Fruit fly (Drosophila melanogaster) whole organism, prepupa: Measurements from ENCODE around the gene CG8679.

Experiments used
- CG10631 ChIP-seq: fragments of 200-800 bp; sonication (Bioruptor generic); optimal IDR thresholded peaks from 2 replicates; lab custom pipeline; 2016; ENCODE audit warnings: missing biosample characterization, missing genetic modification characterization
- CG10669 ChIP-seq: fragments of 200-800 bp; sonication (Bioruptor generic); optimal IDR thresholded peaks from 3 replicates; lab custom pipeline; 2018; ENCODE audit warnings: missing biosample characterization, mild to moderate bottlenecking, missing genetic modification characterization, moderate library complexity
- CG11294 ChIP-seq: fragments of 200-800 bp; sonication (Bioruptor generic); IDR thresholded peaks from 2 replicates; pipeline ENCODE4 v1.3.6; 2022; ENCODE audit warnings: missing biosample characterization, missing genetic modification characterization
- CG11902 ChIP-seq: fragments of 200-800 bp; sonication (Bioruptor generic); optimal IDR thresholded peaks from 3 replicates; lab custom pipeline; 2016; ENCODE audit warnings: missing biosample characterization, missing genetic modification characterization
- CG15336 ChIP-seq: fragments of 200-800 bp; sonication (Bioruptor generic); IDR thresholded peaks from 2 replicates; pipeline ENCODE4 v1.3.6; 2022; ENCODE audit warnings: missing biosample characterization, missing genetic modification characterization
- CG1621 ChIP-seq: fragments of 200-800 bp; sonication (Bioruptor generic); optimal IDR thresholded peaks from 3 replicates; lab custom pipeline; 2018; ENCODE audit warnings: missing biosample characterization, mild to moderate bottlenecking, missing genetic modification characterization
- CG16779 ChIP-seq: fragments of 200-800 bp; sonication (Bioruptor generic); optimal IDR thresholded peaks from 3 replicates; lab custom pipeline; 2017; ENCODE audit warnings: missing biosample characterization, mild to moderate bottlenecking, missing genetic modification characterization
- CG3032 ChIP-seq: fragments of 200-800 bp; optimal IDR thresholded peaks from 2 replicates; lab custom pipeline; 2019; ENCODE audit warnings: missing biosample characterization, mild to moderate bottlenecking, missing genetic modification characterization, moderate library complexity
- CG31627 ChIP-seq: fragments of 200-800 bp; sonication (Bioruptor generic); optimal IDR thresholded peaks from 3 replicates; lab custom pipeline; 2016; ENCODE audit warnings: missing biosample characterization, missing genetic modification characterization
- CG32006 ChIP-seq: fragments of 200-800 bp; sonication (Bioruptor generic); optimal IDR thresholded peaks from 3 replicates; lab custom pipeline; 2017; ENCODE audit warnings: missing biosample characterization, mild to moderate bottlenecking, missing genetic modification characterization
- CG3919 ChIP-seq: fragments of 200-800 bp; sonication (Bioruptor generic); optimal IDR thresholded peaks from 3 replicates; lab custom pipeline; 2016; ENCODE audit warnings: missing biosample characterization, missing genetic modification characterization
- CG6163 ChIP-seq: fragments of 200-800 bp; sonication (Bioruptor generic); IDR thresholded peaks from 3 replicates; pipeline ENCODE4 v1.3.6; 2022; ENCODE audit warnings: missing biosample characterization, missing genetic modification characterization
- CG6808 ChIP-seq: fragments of 200-800 bp; sonication (Bioruptor generic); optimal IDR thresholded peaks from 3 replicates; lab custom pipeline; 2017; ENCODE audit warnings: missing biosample characterization, missing genetic modification characterization, mild to moderate bottlenecking, moderate library complexity, missing genetic modification reagents
- CG6854 ChIP-seq: fragments of 200-800 bp; sonication (Bioruptor generic); optimal IDR thresholded peaks from 2 replicates; lab custom pipeline; 2017; ENCODE audit warnings: missing biosample characterization, mild to moderate bottlenecking, missing genetic modification characterization
- CG8119 ChIP-seq: fragments of 200-800 bp; sonication (Bioruptor generic); IDR thresholded peaks from 3 replicates; pipeline ENCODE4 v1.3.6; 2022; ENCODE audit warnings: missing biosample characterization, missing genetic modification characterization
- CG9139 ChIP-seq: fragments of 200-800 bp; sonication (Bioruptor generic); optimal IDR thresholded peaks from 3 replicates; lab custom pipeline; 2017; ENCODE audit warnings: missing biosample characterization, mild to moderate bottlenecking, missing genetic modification characterization
- Eip75B ChIP-seq: fragments of 200-800 bp; sonication (Bioruptor generic); optimal IDR thresholded peaks from 3 replicates; lab custom pipeline; 2016; ENCODE audit warnings: missing biosample characterization, missing genetic modification characterization
- Eip78C ChIP-seq: fragments of 200-800 bp; sonication (Bioruptor generic); peaks from one replicate; lab custom pipeline; 2016; ENCODE audit warnings: missing biosample characterization, missing genetic modification characterization
- Ets21C ChIP-seq: fragments of 200-800 bp; sonication (Bioruptor generic); optimal IDR thresholded peaks from 3 replicates; lab custom pipeline; 2016; ENCODE audit warnings: missing biosample characterization, missing genetic modification characterization
- Hr39 ChIP-seq: fragments of 200-800 bp; sonication (Bioruptor generic); optimal IDR thresholded peaks from 2 replicates; lab custom pipeline; 2016; ENCODE audit warnings: missing biosample characterization, missing genetic modification characterization
- Hr4 ChIP-seq: fragments of 200-800 bp; sonication (Bioruptor generic); optimal IDR thresholded peaks from 3 replicates; lab custom pipeline; 2016; ENCODE audit warnings: missing biosample characterization, missing genetic modification characterization
- Lpt ChIP-seq: fragments of 200-800 bp; sonication (Bioruptor generic); optimal IDR thresholded peaks from 3 replicates; lab custom pipeline; 2016; ENCODE audit warnings: missing biosample characterization, missing genetic modification characterization
- Met ChIP-seq: fragments of 200-800 bp; sonication (Bioruptor generic); optimal IDR thresholded peaks from 3 replicates; lab custom pipeline; 2016; ENCODE audit warnings: missing biosample characterization, missing genetic modification characterization
- Smox ChIP-seq: fragments of 200-800 bp; sonication (Bioruptor generic); optimal IDR thresholded peaks from 3 replicates; lab custom pipeline; 2016; ENCODE audit warnings: missing biosample characterization, missing genetic modification characterization
- Sox14 ChIP-seq: fragments of 200-800 bp; sonication (Bioruptor generic); optimal IDR thresholded peaks from 3 replicates; lab custom pipeline; 2016; ENCODE audit warnings: missing biosample characterization, missing genetic modification characterization
- Sox15 ChIP-seq: fragments of 200-800 bp; sonication (Bioruptor generic); optimal IDR thresholded peaks from 3 replicates; lab custom pipeline; 2016; ENCODE audit warnings: missing biosample characterization, missing genetic modification characterization
- achi ChIP-seq: fragments of 200-800 bp; sonication (Bioruptor generic); optimal IDR thresholded peaks from 3 replicates; lab custom pipeline; 2016; ENCODE audit warnings: missing biosample characterization, missing genetic modification characterization
- acj6 ChIP-seq: fragments of 200-800 bp; sonication (Bioruptor generic); optimal IDR thresholded peaks from 3 replicates; lab custom pipeline; 2016; ENCODE audit warnings: missing biosample characterization, missing genetic modification characterization
- cyc ChIP-seq: fragments of 200-800 bp; sonication (Bioruptor generic); optimal IDR thresholded peaks from 3 replicates; lab custom pipeline; 2016; ENCODE audit warnings: missing biosample characterization, missing genetic modification characterization
- dac ChIP-seq: fragments of 200-800 bp; sonication (Bioruptor generic); optimal IDR thresholded peaks from 2 replicates; lab custom pipeline; 2017; ENCODE audit warnings: missing biosample characterization, mild to moderate bottlenecking, missing genetic modification characterization
- lz ChIP-seq: fragments of 200-800 bp; sonication (Bioruptor generic); optimal IDR thresholded peaks from 3 replicates; lab custom pipeline; 2016; ENCODE audit warnings: missing biosample characterization, missing genetic modification characterization
- net ChIP-seq: fragments of 200-800 bp; sonication (Bioruptor generic); optimal IDR thresholded peaks from 3 replicates; lab custom pipeline; 2016; ENCODE audit warnings: missing biosample characterization, missing genetic modification characterization
- pdm3 ChIP-seq: fragments of 200-800 bp; sonication (Bioruptor generic); optimal IDR thresholded peaks from 3 replicates; lab custom pipeline; 2016; ENCODE audit warnings: missing biosample characterization, missing genetic modification characterization
- salr ChIP-seq, 2 experiments: fragments of 200-800 bp; sonication (Bioruptor generic); optimal IDR thresholded peaks; 3 replicates each; lab custom pipeline; 2016 to 2018; ENCODE audit warnings: missing biosample characterization in 2 of 2, missing genetic modification characterization in 2 of 2, mild to moderate bottlenecking in 1 of 2
- spab ChIP-seq: fragments of 200-800 bp; sonication (Bioruptor generic); optimal IDR thresholded peaks from 2 replicates; lab custom pipeline; 2017; ENCODE audit warnings: missing biosample characterization, mild to moderate bottlenecking, missing genetic modification characterization, missing genetic modification reagents
- ss ChIP-seq, 2 experiments: fragments of 200-800 bp; sonication (Bioruptor generic); optimal IDR thresholded peaks; 2 replicates in 1 of 2; 3 replicates in 1 of 2; lab custom pipeline; 2017 to 2018; ENCODE audit warnings: mild to moderate bottlenecking in 2 of 2, missing biosample characterization in 2 of 2, missing genetic modification characterization in 2 of 2, moderate library complexity in 1 of 2
- svp ChIP-seq: fragments of 200-800 bp; sonication (Bioruptor generic); peaks from one replicate; lab custom pipeline; 2016; ENCODE audit warnings: missing biosample characterization, missing genetic modification characterization
- topi ChIP-seq: fragments of 200-800 bp; sonication (Bioruptor generic); optimal IDR thresholded peaks from 3 replicates; lab custom pipeline; 2016; ENCODE audit warnings: missing biosample characterization, missing genetic modification characterization
- vri ChIP-seq: fragments of 200-800 bp; sonication (Bioruptor generic); optimal IDR thresholded peaks from 3 replicates; lab custom pipeline; 2016; ENCODE audit warnings: missing biosample characterization, mild to moderate bottlenecking, missing genetic modification characterization

CG8679 gene

dm6 chr2L:21246687-21247086 is 28.3 kb upstream of the CG8679 start (continued):
- TF ChIP-seq Sox15: no peak
- TF ChIP-seq CG9139: no peak
- no peak for TF ChIP-seq CG31627 (GFP tag; lab: Kevin White, UChicago)
- peak; percentile 40 for TF ChIP-seq achi
- no peak for TF ChIP-seq Smox (GFP tag; lab: Kevin White, UChicago)

- no peak for TF ChIP-seq Lpt (GFP tag; lab: Kevin White, UChicago)
- TF ChIP-seq CG3919 (GFP tag; lab: Kevin White, UChicago): peak; percentile 31
- peak; percentile 42; the same call in 2 of the 3 replicates for TF ChIP-seq CG6163 (GFP tag; lab: Robert Waterston, UW)
- peak; percentile 37 for TF ChIP-seq CG1621
- no peak for TF ChIP-seq CG9139
- no peak for TF ChIP-seq acj6 (GFP tag; lab: Kevin White, UChicago)
- TF ChIP-seq ss (GFP tag; optimal IDR thresholded peaks at IDR 0.05; lab: Kevin White, UChicago): peak in 1 of 2 experiments; percentile 85
- no peak for TF ChIP-seq CG11294 (GFP tag; lab: Robert Waterston, UW)
- TF ChIP-seq Eip75B (GFP tag; lab: Kevin White, UChicago): peak; percentile 21
- no peak for TF ChIP-seq CG3032 (tag; lab: Kevin White, UChicago)
- TF ChIP-seq dac (GFP tag; lab: Kevin White, UChicago): no peak
- TF ChIP-seq CG8119 (GFP tag; lab: Robert Waterston, UW): 0 out of 3 replicates have a peak, but pooled peaks have one; percentile 16
- TF ChIP-seq Eip78C: peak; percentile 43
- 0 out of 2 replicates have a peak, but pooled peaks have one; percentile 17 for TF ChIP-seq CG15336 (GFP tag; lab: Robert Waterston, UW)
- TF ChIP-seq cyc (GFP tag; lab: Kevin White, UChicago): no peak
Observed at dm6 chr2L:21245093-21245736, 26.9 kb upstream of the CG8679 start.

- TF ChIP-seq Lpt (GFP tag; lab: Kevin White, UChicago) (peak; percentile 58), Eip75B (GFP tag; lab: Kevin White, UChicago) (peak; percentile 64), CG1621 (peak; percentile 60), vri (GFP tag; lab: Kevin White, UChicago) (peak; percentile 20), CG6854 (peak; percentile 62), ss (GFP tag; optimal IDR thresholded peaks at IDR 0.05; lab: Kevin White, UChicago) (peak in 1 of 2 experiments; percentile 39), Sox15 (no peak), Sox14 (peak; percentile 37), Eip78C (peak; percentile 69), svp (GFP tag; lab: Kevin White, UChicago) (peak; percentile 97), net (GFP tag; lab: Kevin White, UChicago) (no peak), CG3032 (tag; lab: Kevin White, UChicago) (no peak), Hr39 (GFP tag; lab: Kevin White, UChicago) (peak; percentile 72)
Observed at dm6 chr2L:21243964-21244466, 25.7 kb upstream of the CG8679 start.

dm6 chr2L:21242369-21242768 is 24.0 kb upstream of the CG8679 start:
- TF ChIP-seq Eip78C (peak; percentile 12), net (GFP tag; lab: Kevin White, UChicago) (no peak)

DNA sequence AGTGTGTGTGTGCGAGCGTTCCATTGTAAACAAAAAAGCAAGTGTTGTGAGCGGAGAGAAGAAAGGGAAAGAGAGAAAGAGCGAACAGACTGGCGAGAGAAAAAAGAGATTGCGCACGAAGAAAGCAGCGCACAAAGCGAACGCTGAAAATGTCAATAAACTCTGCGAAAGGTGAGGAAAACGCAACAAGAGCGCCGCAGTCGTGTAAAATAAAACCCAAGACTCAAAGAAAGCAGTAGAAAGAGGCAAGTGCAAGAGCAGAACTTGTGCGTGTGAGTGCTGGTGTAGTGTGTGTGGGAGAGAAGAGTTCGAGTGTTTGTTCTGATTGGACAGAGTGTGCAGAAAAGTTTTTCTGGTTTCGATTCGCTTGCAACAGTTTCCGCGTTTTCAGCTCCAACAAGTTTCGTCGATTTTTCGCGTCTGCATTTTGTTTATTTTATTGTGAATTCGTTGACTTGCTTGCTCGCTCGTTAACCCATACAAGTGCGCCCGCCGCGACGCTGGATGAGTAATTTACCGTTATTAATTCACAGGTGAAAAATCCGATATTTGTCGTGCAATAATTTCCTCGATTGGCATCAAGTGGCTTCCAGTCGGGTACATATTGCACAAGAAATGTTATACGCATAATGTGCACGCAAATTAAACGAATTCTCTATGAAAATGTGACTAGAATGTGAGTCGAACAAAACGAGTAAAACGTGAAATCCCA is 19.6 kb upstream of the CG8679 start:
- TF ChIP-seq Met (GFP tag; lab: Kevin White, UChicago): peak; percentile 10
- no peak for TF ChIP-seq svp (GFP tag; lab: Kevin White, UChicago)
- no peak for TF ChIP-seq topi
- no peak for TF ChIP-seq CG31627 (GFP tag; lab: Kevin White, UChicago)
- peak; percentile 84 for TF ChIP-seq Eip78C
- no peak for TF ChIP-seq CG6163 (GFP tag; lab: Robert Waterston, UW)
- TF ChIP-seq CG8119 (GFP tag; lab: Robert Waterston, UW): no peak
- no peak for TF ChIP-seq Ets21C (GFP tag; lab: Kevin White, UChicago)
- TF ChIP-seq CG16779 (tag; lab: Kevin White, UChicago): peak; percentile 15
- no peak for TF ChIP-seq pdm3 (GFP tag; lab: Kevin White, UChicago)
- TF ChIP-seq Hr39 (GFP tag; lab: Kevin White, UChicago): no peak
- TF ChIP-seq CG10631 (GFP tag; lab: Kevin White, UChicago): no peak
- TF ChIP-seq salr (GFP tag; optimal IDR thresholded peaks at IDR 0.05; lab: Kevin White, UChicago): no peak
- TF ChIP-seq CG10669 (GFP tag; lab: Kevin White, UChicago): no peak
- no peak for TF ChIP-seq Smox (GFP tag; lab: Kevin White, UChicago)
- no peak for TF ChIP-seq spab
- TF ChIP-seq vri (GFP tag; lab: Kevin White, UChicago): no peak
- TF ChIP-seq cyc (GFP tag; lab: Kevin White, UChicago): no peak
- no peak for TF ChIP-seq CG32006 (GFP tag; lab: Kevin White, UChicago)
- no peak for TF ChIP-seq CG6808
- TF ChIP-seq Hr4 (GFP tag; lab: Kevin White, UChicago): no peak
- no peak for TF ChIP-seq CG11902
- TF ChIP-seq lz (GFP tag; lab: Kevin White, UChicago): no peak
- peak; percentile 18 for TF ChIP-seq CG9139
- TF ChIP-seq ss (GFP tag; optimal IDR thresholded peaks at IDR 0.05; lab: Kevin White, UChicago): peak; percentile 12 to 65
